2 fruit fly cellular contexts compared by ENCODE assay signal in genomic region chr3L:1431489-1432053, dm6.
TF ChIP-seq lines count a peak whose summit lies in the region.

No protein-coding gene starts in this region.

- TF ChIP-seq CTCF in whole organism, embryonic (GFP tag; optimal IDR thresholded peaks at IDR 0.05; lab: Kevin White, UChicago): no peak

TF ChIP-seq in whole organism, embryonic, 481 proteins besides CTCF, POLR2A, EP300 and RAD21 (continues in another document):
- TF ChIP-seq H15 (GFP tag; IDR thresholded peaks at IDR 0.05; lab: Robert Waterston, UW) (0 out of 3 replicates have a peak, but pooled peaks have one; percentile 14), fu2 (GFP tag; optimal IDR thresholded peaks at IDR 0.05; lab: Kevin White, UChicago) (no peak), ci (GFP tag; IDR thresholded peaks at IDR 0.05; lab: Robert Waterston, UW) (no peak), CG13624 (GFP tag; optimal IDR thresholded peaks at IDR 0.05; lab: Kevin White, UChicago) (no peak), CG10462 (GFP tag; optimal IDR thresholded peaks at IDR 0.05; lab: Kevin White, UChicago) (no peak), Scr (GFP tag; IDR thresholded peaks at IDR 0.05; lab: Robert Waterston, UW; ENCODE audit: partially characterized antibody) (no peak), CG18262 (tag; optimal IDR thresholded peaks at IDR 0.05; lab: Kevin White, UChicago) (peak; percentile 31), Taf1 (GFP tag; IDR thresholded peaks at IDR 0.05; lab: Robert Waterston, UW) (no peak), Sry-β (GFP tag; optimal IDR thresholded peaks at IDR 0.05; lab: Kevin White, UChicago) (no peak), HHEX (GFP tag; optimal IDR thresholded peaks at IDR 0.05; lab: Kevin White, UChicago) (no peak), emc (GFP tag; optimal IDR thresholded peaks at IDR 0.05; lab: Kevin White, UChicago) (no peak), CG3726 (GFP tag; IDR thresholded peaks at IDR 0.05; lab: Robert Waterston, UW) (no peak), fd102C (GFP tag; optimal IDR thresholded peaks at IDR 0.05; lab: Kevin White, UChicago) (peak; percentile 18), CG9727 (GFP tag; optimal IDR thresholded peaks at IDR 0.05; lab: Kevin White, UChicago) (peak; percentile 67), gt (GFP tag; IDR thresholded peaks at IDR 0.05; lab: Robert Waterston, UW) (0 out of 2 replicates have a peak, but pooled peaks have one; percentile 16), sens (GFP tag; lab: Kevin White, UChicago) (peak; percentile 16), CG2129 (GFP tag; IDR thresholded peaks at IDR 0.05; lab: Robert Waterston, UW; ENCODE audit: partially characterized antibody) (no peak), CG17829 (tag; optimal IDR thresholded peaks at IDR 0.05; lab: Kevin White, UChicago) (peak; percentile 24), cad (GFP tag; optimal IDR thresholded peaks at IDR 0.05; lab: Kevin White, UChicago) (no peak), Ets65A (GFP tag; lab: Kevin White, UChicago) (peak; percentile 28), twi (tag; optimal IDR thresholded peaks at IDR 0.05; lab: Kevin White, UChicago) (peak; percentile 90), CG3847 (GFP tag; IDR thresholded peaks at IDR 0.05; lab: Robert Waterston, UW) (no peak), tll (GFP tag; optimal IDR thresholded peaks at IDR 0.05; lab: Kevin White, UChicago) (peak in 1 of 2 experiments; percentile 63), prd (optimal IDR thresholded peaks at IDR 0.05; lab: Kevin White, UChicago) (no peak), prd (GFP tag; IDR thresholded peaks at IDR 0.05; lab: Robert Waterston, UW) (peak; percentile 34; the same call in 1 of the 3 replicates), danr (GFP tag; IDR thresholded peaks at IDR 0.05; lab: Robert Waterston, UW) (no peak), CG32772 (GFP tag; IDR thresholded peaks at IDR 0.05; lab: Robert Waterston, UW) (no peak), sd (tag; optimal IDR thresholded peaks at IDR 0.05; lab: Kevin White, UChicago) (no peak), sqz (GFP tag; optimal IDR thresholded peaks at IDR 0.05; lab: Kevin White, UChicago) (no peak), croc (GFP tag; conservative IDR thresholded peaks at IDR 0.05; lab: Robert Waterston, UW) (no peak), CG1832 (GFP tag; optimal IDR thresholded peaks at IDR 0.05; lab: Kevin White, UChicago) (no peak), zfh1 (GFP tag; IDR thresholded peaks at IDR 0.05; lab: Robert Waterston, UW) (0 out of 3 replicates have a peak, but pooled peaks have one; percentile 19), CG2116 (GFP tag; optimal IDR thresholded peaks at IDR 0.05; lab: Kevin White, UChicago) (no peak), odd (GFP tag; optimal IDR thresholded peaks at IDR 0.05; lab: Kevin White, UChicago) (peak; percentile 19), fru (optimal IDR thresholded peaks at IDR 0.05; lab: Kevin White, UChicago) (no peak), Hmr (GFP tag; optimal IDR thresholded peaks at IDR 0.05; lab: Kevin White, UChicago) (no peak), CG13894 (tag; optimal IDR thresholded peaks at IDR 0.05; lab: Kevin White, UChicago) (no peak), Meics (GFP tag; optimal IDR thresholded peaks at IDR 0.05; lab: Kevin White, UChicago) (no peak), ind (GFP tag; optimal IDR thresholded peaks at IDR 0.05; lab: Kevin White, UChicago) (no peak), slou (GFP tag; optimal IDR thresholded peaks at IDR 0.05; lab: Kevin White, UChicago) (no peak), lov (optimal IDR thresholded peaks at IDR 0.05; lab: Kevin White, UChicago) (no peak), lov (GFP tag; IDR thresholded peaks at IDR 0.05; lab: Robert Waterston, UW) (no peak), Xbp1 (GFP tag; optimal IDR thresholded peaks at IDR 0.05; lab: Kevin White, UChicago) (no peak), CG12769 (tag; optimal IDR thresholded peaks at IDR 0.05; lab: Kevin White, UChicago) (no peak), zf30C (GFP tag; optimal IDR thresholded peaks at IDR 0.05; lab: Kevin White, UChicago) (peak; percentile 88), Spps (tag; optimal IDR thresholded peaks at IDR 0.05; lab: Kevin White, UChicago) (no peak), da (GFP tag; optimal IDR thresholded peaks at IDR 0.05; lab: Kevin White, UChicago) (no peak)

TF ChIP-seq in whole organism, prepupa, 60 proteins besides CTCF, POLR2A, EP300 and RAD21:
- TF ChIP-seq fkh (GFP tag; optimal IDR thresholded peaks at IDR 0.05; lab: Kevin White, UChicago): peak; percentile 28
- TF ChIP-seq CG34406 (GFP tag; optimal IDR thresholded peaks at IDR 0.05; lab: Kevin White, UChicago): no peak
TF ChIP-seq in whole organism, prepupa: peak in this region for 1.
